Worm (Caenorhabditis elegans): ENCODE measurements around the gene acl-5.

- TF ChIP-seq lin-13 (tag; optimal IDR thresholded peaks at IDR 0.05) (no peak), pha-4 (tag; optimal IDR thresholded peaks at IDR 0.05) (no peak), drap-1 (GFP tag; optimal IDR thresholded peaks at IDR 0.05) (no peak), sptf-1 (tag; optimal IDR thresholded peaks at IDR 0.05) (no peak), unc-62 (GFP tag; optimal IDR thresholded peaks at IDR 0.05) (no peak), nhr-28 (tag; optimal IDR thresholded peaks at IDR 0.05) (no peak), nhr-237 (tag; optimal IDR thresholded peaks at IDR 0.05) (no peak), lsy-2 (tag; optimal IDR thresholded peaks at IDR 0.05) (no peak), ces-1 (GFP tag; optimal IDR thresholded peaks at IDR 0.05) (no peak), nhr-76 (tag; optimal IDR thresholded peaks at IDR 0.05) (no peak)
Measured at ce11 chrX:10319653-10320052, 7.6 kb downstream of the acl-5 start.
